Worm (Caenorhabditis elegans) whole organism, midembryonic: ENCODE measurements around the gene fbxa-208.

Source experiments
- klf-2 ChIP-seq: fragments of 200-800 bp; sonication (Bioruptor generic); conservative IDR thresholded peaks from 2 replicates; pipeline ENCODE4 v1.3.6; 2022; ENCODE audit warnings: missing genetic modification reagents, missing genetic modification characterization, missing compliant biosample characterization
- ztf-23 ChIP-seq: fragments of 200-800 bp; sonication (Bioruptor generic); IDR thresholded peaks from 2 replicates; pipeline ENCODE4 v1.3.6; 2022; ENCODE audit warnings: missing genetic modification reagents, missing genetic modification characterization, missing compliant biosample characterization

DNA sequence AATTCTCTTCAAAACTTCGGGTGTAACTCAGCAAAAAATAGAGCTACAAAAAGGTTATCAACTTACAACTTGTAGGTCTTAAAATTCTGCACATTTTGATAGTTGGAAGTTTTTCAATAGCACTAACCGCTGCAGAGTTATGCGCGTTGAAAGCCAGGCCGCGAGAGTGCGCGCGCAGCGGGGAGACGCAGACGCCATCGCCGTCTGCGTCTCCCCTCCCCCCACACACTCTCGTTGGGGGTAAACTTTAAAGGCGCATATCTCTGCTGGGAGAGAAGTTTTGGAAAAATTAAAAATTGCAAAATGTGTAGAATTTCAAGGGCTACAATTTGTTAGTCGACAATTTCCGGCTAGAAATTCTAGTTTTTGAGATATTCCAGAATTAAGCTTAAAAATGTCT is 27.1 kb upstream of the fbxa-208 start:
- TF ChIP-seq klf-2 (GFP tag; lab: Robert Waterston, UW) = no peak
- TF ChIP-seq ztf-23 (GFP tag; lab: Robert Waterston, UW) = no peak
